Fruit fly (Drosophila melanogaster) whole organism, embryonic: ENCODE measurements around the gene Lnk.

Experiments used
- Blimp-1 ChIP-seq: fragments of 200-800 bp; sonication (Bioruptor generic); optimal IDR thresholded peaks from 3 replicates; lab custom pipeline; 2018; ENCODE audit warnings: missing biosample characterization, missing genetic modification characterization, mild to moderate bottlenecking, moderate library complexity, missing genetic modification reagents
- CG10147 ChIP-seq: fragments of 200-800 bp; sonication (Bioruptor generic); optimal IDR thresholded peaks from 2 replicates; lab custom pipeline; 2019; ENCODE audit warnings: missing biosample characterization, mild to moderate bottlenecking, missing genetic modification characterization, moderate library complexity
- CG11247 ChIP-seq: fragments of 200-800 bp; sonication (Bioruptor generic); IDR thresholded peaks from 2 replicates; pipeline ENCODE4 v1.3.6; 2022; ENCODE audit warnings: missing biosample characterization, missing genetic modification characterization
- CG1233 ChIP-seq: fragments of 200-800 bp; sonication (Bioruptor generic); optimal IDR thresholded peaks from 4 replicates; lab custom pipeline; 2018; ENCODE audit warnings: missing biosample characterization, mild to moderate bottlenecking, missing genetic modification characterization
- CG13624 ChIP-seq: fragments of 200-800 bp; sonication (Bioruptor generic); optimal IDR thresholded peaks from 2 replicates; lab custom pipeline; 2016; ENCODE audit warnings: missing biosample characterization, missing genetic modification characterization
- CG14710 ChIP-seq: fragments of 200-800 bp; sonication (Bioruptor generic); optimal IDR thresholded peaks from 3 replicates; lab custom pipeline; 2019; ENCODE audit warnings: missing biosample characterization, mild to moderate bottlenecking, missing genetic modification characterization, moderate library complexity
- CG17328 ChIP-seq: fragments of 200-800 bp; sonication (Bioruptor generic); IDR thresholded peaks from 2 replicates; pipeline ENCODE4 v1.3.6; 2022; ENCODE audit warnings: missing biosample characterization, missing genetic modification characterization
- CG2120 ChIP-seq: fragments of 200-800 bp; sonication (Bioruptor generic); optimal IDR thresholded peaks from 3 replicates; lab custom pipeline; 2016; ENCODE audit warnings: missing biosample characterization, missing genetic modification characterization
- CG2199 ChIP-seq: fragments of 200-800 bp; sonication (Bioruptor generic); IDR thresholded peaks from 3 replicates; pipeline ENCODE4 v1.3.6; 2022; ENCODE audit warnings: missing biosample characterization, missing genetic modification characterization
- CG2678 ChIP-seq: fragments of 200-800 bp; sonication (Bioruptor generic); optimal IDR thresholded peaks from 3 replicates; lab custom pipeline; 2019; ENCODE audit warnings: missing biosample characterization, mild to moderate bottlenecking, missing genetic modification characterization, moderate library complexity
- CG30020 ChIP-seq: fragments of 200-800 bp; optimal IDR thresholded peaks from 2 replicates; lab custom pipeline; 2019; ENCODE audit warnings: missing biosample characterization, mild to moderate bottlenecking, missing genetic modification characterization, moderate library complexity
- CG31388 ChIP-seq: fragments of 200-800 bp; sonication (Bioruptor generic); optimal IDR thresholded peaks from 2 replicates; lab custom pipeline; 2016; ENCODE audit warnings: missing biosample characterization, missing genetic modification characterization
- CG32532 ChIP-seq: fragments of 200-800 bp; sonication (Bioruptor generic); IDR thresholded peaks from 2 replicates; pipeline ENCODE4 v1.3.6; 2022; ENCODE audit warnings: missing biosample characterization, missing genetic modification characterization
- CG4328 ChIP-seq: fragments of 200-800 bp; sonication (Bioruptor generic); optimal IDR thresholded peaks from 3 replicates; lab custom pipeline; 2017; ENCODE audit warnings: missing biosample characterization, missing genetic modification reagents, missing genetic modification characterization
- CG4360 ChIP-seq: fragments of 200-800 bp; sonication (Bioruptor generic); IDR thresholded peaks from 2 replicates; pipeline ENCODE4 v1.3.6; 2022; ENCODE audit warnings: missing biosample characterization, missing genetic modification characterization
- CG6765 ChIP-seq: fragments of 200-800 bp; sonication (Bioruptor generic); optimal IDR thresholded peaks from 3 replicates; lab custom pipeline; 2017; ENCODE audit warnings: missing biosample characterization, mild to moderate bottlenecking, missing genetic modification characterization
- CG7372 ChIP-seq: fragments of 200-800 bp; sonication (Bioruptor generic); IDR thresholded peaks from 2 replicates; pipeline ENCODE4 v1.3.6; 2022; ENCODE audit warnings: missing biosample characterization, missing genetic modification characterization
- CG7928 ChIP-seq: fragments of 200-800 bp; sonication (Bioruptor generic); optimal IDR thresholded peaks from 2 replicates; lab custom pipeline; 2017; ENCODE audit warnings: missing biosample characterization, mild to moderate bottlenecking, missing genetic modification characterization
- Doc3 ChIP-seq: fragments of 200-800 bp; sonication (Bioruptor generic); IDR thresholded peaks from 3 replicates; pipeline ENCODE4 v1.3.6; 2022; ENCODE audit warnings: missing biosample characterization, missing genetic modification characterization; ENCODE audit not compliant: partially characterized antibody
- Elba2 ChIP-seq: fragments of 200-800 bp; sonication (Bioruptor generic); optimal IDR thresholded peaks from 3 replicates; lab custom pipeline; 2016; ENCODE audit warnings: missing biosample characterization, missing genetic modification characterization
- Ets97D ChIP-seq: fragments of 200-800 bp; sonication (Bioruptor generic); optimal IDR thresholded peaks from 3 replicates; lab custom pipeline; 2016; ENCODE audit warnings: missing biosample characterization, missing genetic modification characterization
- Lpt ChIP-seq: fragments of >200 bp; optimal IDR thresholded peaks from 2 replicates; lab custom pipeline; 2018; ENCODE audit warnings: missing biosample characterization, missing genetic modification characterization
- Med ChIP-seq: fragments of 200-800 bp; sonication (Bioruptor generic); peaks from one replicate; lab custom pipeline; 2016; ENCODE audit warnings: missing biosample characterization, missing genetic modification characterization, mild to moderate bottlenecking, inconsistent platforms, moderate library complexity
- NK7.1 ChIP-seq: fragments of 200-800 bp; sonication (Bioruptor generic); optimal IDR thresholded peaks from 3 replicates; lab custom pipeline; 2016; ENCODE audit warnings: missing biosample characterization, missing genetic modification characterization
- Rfx ChIP-seq: fragments of 200-800 bp; sonication (Bioruptor generic); IDR thresholded peaks from 2 replicates; pipeline ENCODE4 v1.3.6; 2022; ENCODE audit warnings: missing biosample characterization, missing genetic modification characterization
- Tbp ChIP-seq: fragments of >200 bp; optimal IDR thresholded peaks from 2 replicates; lab custom pipeline; 2018; ENCODE audit warnings: missing biosample characterization, missing genetic modification characterization
- Vsx1 ChIP-seq: fragments of 200-800 bp; sonication (Bioruptor generic); optimal IDR thresholded peaks from 2 replicates; lab custom pipeline; 2017; ENCODE audit warnings: missing biosample characterization, mild to moderate bottlenecking, missing genetic modification characterization, missing genetic modification reagents
- ara ChIP-seq: fragments of 200-800 bp; sonication (Bioruptor generic); IDR thresholded peaks from 2 replicates; pipeline ENCODE4 v1.3.6; 2022; ENCODE audit warnings: missing biosample characterization, missing genetic modification characterization
- bbx ChIP-seq: fragments of 200-800 bp; sonication (Bioruptor generic); IDR thresholded peaks from 2 replicates; pipeline ENCODE4 v1.3.6; 2022; ENCODE audit warnings: missing biosample characterization, missing genetic modification characterization; ENCODE audit not compliant: partially characterized antibody
- cg ChIP-seq: fragments of 200-800 bp; sonication (Bioruptor generic); optimal IDR thresholded peaks from 3 replicates; lab custom pipeline; 2019; ENCODE audit warnings: missing biosample characterization, mild to moderate bottlenecking, missing genetic modification characterization, moderate library complexity
- chinmo ChIP-seq: fragments of 200-800 bp; sonication (Bioruptor generic); IDR thresholded peaks from 4 replicates; pipeline ENCODE4 v1.3.6; 2022; ENCODE audit warnings: missing biosample characterization, missing genetic modification characterization; ENCODE audit not compliant: partially characterized antibody
- crol ChIP-seq: fragments of 200-800 bp; sonication (Bioruptor generic); IDR thresholded peaks from 2 replicates; pipeline ENCODE4 v1.3.6; 2022; ENCODE audit warnings: missing biosample characterization, missing genetic modification characterization
- dmrt99B ChIP-seq: fragments of 200-800 bp; sonication (Bioruptor generic); optimal IDR thresholded peaks from 2 replicates; lab custom pipeline; 2018; ENCODE audit warnings: missing biosample characterization, mild to moderate bottlenecking, missing genetic modification characterization, moderate library complexity
- dysf ChIP-seq: fragments of 200-800 bp; sonication (Bioruptor generic); IDR thresholded peaks from 3 replicates; pipeline ENCODE4 v1.3.6; 2022; ENCODE audit warnings: missing biosample characterization, missing genetic modification characterization
- ewg ChIP-seq: fragments of 200-800 bp; sonication (Bioruptor generic); optimal IDR thresholded peaks from 3 replicates; lab custom pipeline; 2017; ENCODE audit warnings: mild to moderate bottlenecking, missing biosample characterization, missing genetic modification reagents, missing genetic modification characterization
- fd64A ChIP-seq: fragments of 200-800 bp; sonication (Bioruptor generic); optimal IDR thresholded peaks from 3 replicates; lab custom pipeline; 2018; ENCODE audit warnings: missing biosample characterization, mild to moderate bottlenecking, missing genetic modification characterization
- gcm2 ChIP-seq: fragments of 200-800 bp; sonication (Bioruptor generic); optimal IDR thresholded peaks from 2 replicates; lab custom pipeline; 2016; ENCODE audit warnings: missing biosample characterization, missing genetic modification characterization
- gsb-n ChIP-seq: fragments of 200-800 bp; sonication (Bioruptor generic); optimal IDR thresholded peaks from 3 replicates; lab custom pipeline; 2018; ENCODE audit warnings: missing biosample characterization, mild to moderate bottlenecking, missing genetic modification characterization
- gt ChIP-seq: fragments of 200-800 bp; sonication (Bioruptor generic); IDR thresholded peaks from 2 replicates; pipeline ENCODE4 v1.3.6; 2022; ENCODE audit warnings: missing biosample characterization, missing genetic modification characterization
- hb ChIP-seq: fragments of 200-800 bp; sonication (Bioruptor generic); IDR thresholded peaks from 3 replicates; pipeline ENCODE4 v1.3.6; 2022; ENCODE audit warnings: missing biosample characterization, missing genetic modification characterization; ENCODE audit not compliant: partially characterized antibody
- jigr1 ChIP-seq: fragments of 200-800 bp; sonication (Bioruptor generic); IDR thresholded peaks from 3 replicates; pipeline ENCODE4 v1.3.6; 2022; ENCODE audit warnings: missing biosample characterization, missing genetic modification characterization
- kah ChIP-seq: fragments of 200-800 bp; sonication (Bioruptor generic); optimal IDR thresholded peaks from 2 replicates; lab custom pipeline; 2018; ENCODE audit warnings: missing biosample characterization, mild to moderate bottlenecking, missing genetic modification characterization
- kni ChIP-seq: fragments of 200-800 bp; sonication (Bioruptor generic); optimal IDR thresholded peaks from 3 replicates; lab custom pipeline; 2017; ENCODE audit warnings: mild to moderate bottlenecking, missing biosample characterization, missing genetic modification reagents, missing genetic modification characterization
- pita ChIP-seq: fragments of 200-800 bp; sonication (Bioruptor generic); optimal IDR thresholded peaks from 2 replicates; lab custom pipeline; 2017; ENCODE audit warnings: missing biosample characterization, mild to moderate bottlenecking, missing genetic modification characterization
- pros ChIP-seq: fragments of 200-800 bp; sonication (Bioruptor generic); optimal IDR thresholded peaks from 3 replicates; lab custom pipeline; 2019; ENCODE audit warnings: missing biosample characterization, mild to moderate bottlenecking, missing genetic modification characterization, moderate library complexity
- row ChIP-seq: fragments of 200-800 bp; sonication (Bioruptor generic); IDR thresholded peaks from 3 replicates; pipeline ENCODE4 v1.3.6; 2022; ENCODE audit warnings: missing biosample characterization, missing genetic modification characterization
- sens ChIP-seq: fragments of 200-800 bp; sonication (Bioruptor generic); peaks from one replicate; lab custom pipeline; 2016; ENCODE audit warnings: missing biosample characterization, missing genetic modification characterization
- unpg ChIP-seq: fragments of 200-800 bp; sonication (Bioruptor generic); optimal IDR thresholded peaks from 3 replicates; lab custom pipeline; 2018; ENCODE audit warnings: missing biosample characterization, mild to moderate bottlenecking, missing genetic modification characterization, moderate library complexity

The Lnk gene

DNA sequence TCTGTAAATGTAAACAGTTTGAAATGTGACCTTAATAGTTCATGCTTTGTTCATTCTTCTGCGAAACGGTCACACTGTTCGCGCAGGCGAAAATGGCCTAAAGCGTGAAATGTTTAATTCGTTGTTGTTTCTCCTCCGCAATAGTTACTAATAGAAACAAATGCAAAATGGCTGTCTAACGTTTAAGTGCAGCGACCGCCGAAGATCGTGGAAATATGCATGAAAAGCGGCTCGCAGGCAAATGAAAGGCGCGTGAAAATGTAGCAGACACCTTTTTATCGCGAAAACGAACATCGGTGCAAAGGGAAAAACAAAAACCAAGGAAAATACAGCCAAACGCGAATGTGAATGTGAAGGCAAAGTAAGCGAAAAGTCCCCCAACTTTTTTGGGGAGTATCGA is 6.4 kb upstream of the Lnk start, which contains the start of gene SppL (continued):
- TF ChIP-seq bbx (GFP tag; lab: Robert Waterston, UW) = peak; percentile 43; the same call in 1 of the 2 replicates
- TF ChIP-seq, all 482 proteins: peak for 33

DNA sequence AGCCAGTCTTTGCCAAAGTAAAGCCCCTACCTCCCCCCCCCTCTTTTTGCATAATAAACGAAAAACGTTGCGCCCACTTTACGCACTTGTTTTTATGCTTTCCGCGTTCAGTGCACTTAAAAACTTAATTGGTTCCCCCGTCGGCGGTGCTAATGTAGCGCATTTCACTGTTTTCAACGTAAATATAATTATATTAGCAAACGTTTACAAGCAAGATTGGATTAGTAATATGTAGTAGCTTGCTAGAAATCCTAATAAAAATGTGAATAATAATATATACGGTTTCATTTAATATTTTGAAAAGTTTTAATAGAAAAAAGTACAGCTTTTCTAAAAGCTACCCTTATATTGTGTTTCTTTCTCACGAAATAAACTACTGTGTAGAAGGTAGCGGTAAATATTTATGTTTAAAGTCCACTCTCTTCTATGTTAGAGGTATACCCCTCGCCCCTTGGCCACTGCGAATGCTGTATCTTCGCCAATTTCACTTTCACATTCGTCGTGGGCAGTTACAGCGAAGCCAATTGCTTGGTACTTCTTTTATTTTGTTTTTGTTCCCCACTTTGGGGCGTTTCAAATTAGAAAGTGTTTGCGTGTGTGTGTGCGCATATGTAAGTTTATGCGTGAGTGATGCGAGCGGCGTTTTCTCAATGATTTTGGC is 5.6 kb upstream of the Lnk start:
- TF ChIP-seq kah (no peak), Vsx1 (peak; percentile 27), Blimp-1 (peak; percentile 70), CG32532 (GFP tag; lab: Robert Waterston, UW) (no peak), Tbp (GFP tag; lab: Kevin White, UChicago) (no peak), jigr1 (no peak), gsb-n (tag; lab: Kevin White, UChicago) (peak; percentile 2), Med (peak; percentile 57), row (0 out of 3 replicates have a peak, but pooled peaks have one; percentile 11), CG2678 (tag; lab: Kevin White, UChicago) (peak; percentile 1), pita (no peak), CG4360 (GFP tag; lab: Robert Waterston, UW) (0 out of 2 replicates have a peak, but pooled peaks have one; percentile 8), gt (GFP tag; lab: Robert Waterston, UW) (no peak), CG2199 (GFP tag; lab: Robert Waterston, UW) (peak; percentile 20; the same call in 1 of the 3 replicates), CG11247 (no peak), sens (peak; percentile 55), crol (GFP tag; lab: Robert Waterston, UW) (0 out of 2 replicates have a peak, but pooled peaks have one; percentile 16), cg (GFP tag; lab: Kevin White, UChicago) (peak; percentile 7), CG30020 (tag; lab: Kevin White, UChicago) (no peak), dysf (GFP tag; lab: Robert Waterston, UW) (no peak), ara (GFP tag; lab: Robert Waterston, UW) (no peak), CG17328 (GFP tag; lab: Robert Waterston, UW) (peak; percentile 14; the same call in 1 of the 2 replicates)
- TF ChIP-seq, all 482 proteins: peak for 12

DNA sequence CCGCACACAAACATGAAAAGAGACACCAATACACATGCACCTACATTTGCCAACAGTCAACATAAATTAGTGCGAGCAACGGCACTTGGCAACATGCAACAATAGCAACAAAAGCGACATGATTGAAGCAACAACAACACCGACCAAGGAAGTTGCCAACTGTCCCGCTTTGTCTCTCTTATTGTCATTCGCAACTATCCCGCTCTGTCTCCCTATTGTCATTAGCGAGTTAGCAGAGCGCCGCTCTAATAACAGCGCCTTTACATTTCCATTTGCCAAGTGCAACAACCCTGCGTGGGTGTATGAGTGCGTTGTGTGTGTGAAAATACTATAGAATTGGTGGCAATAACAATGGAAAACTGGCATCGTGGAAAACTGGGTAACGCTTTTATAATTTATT is 4.5 kb upstream of the Lnk start:
- TF ChIP-seq dmrt99B (tag; lab: Kevin White, UChicago) = no peak
- no peak for TF ChIP-seq CG7372 (GFP tag; lab: Robert Waterston, UW)
- no peak for TF ChIP-seq CG6765 (GFP tag; lab: Kevin White, UChicago)
- TF ChIP-seq CG4328 (GFP tag; lab: Kevin White, UChicago) = no peak
- peak; percentile 99 for TF ChIP-seq Elba2
- TF ChIP-seq CG1233 (GFP tag; lab: Kevin White, UChicago) = no peak
- no peak for TF ChIP-seq dysf (GFP tag; lab: Robert Waterston, UW)
- no peak for TF ChIP-seq unpg (GFP tag; lab: Kevin White, UChicago)
- no peak for TF ChIP-seq Rfx
- peak; percentile 11 for TF ChIP-seq pros (GFP tag; lab: Kevin White, UChicago)
- TF ChIP-seq CG2120 (GFP tag; lab: Kevin White, UChicago) = no peak
- no peak for TF ChIP-seq CG31388
- TF ChIP-seq Doc3 (GFP tag; lab: Robert Waterston, UW) = no peak
- TF ChIP-seq ewg (GFP tag; lab: Kevin White, UChicago) = no peak
- no peak for TF ChIP-seq gcm2
- TF ChIP-seq CG13624 (GFP tag; lab: Kevin White, UChicago) = no peak
- TF ChIP-seq Ets97D (GFP tag; lab: Kevin White, UChicago) = no peak
- TF ChIP-seq chinmo (GFP tag; lab: Robert Waterston, UW) = 0 out of 4 replicates have a peak, but pooled peaks have one; percentile 54
- TF ChIP-seq kni = peak; percentile 80
- TF ChIP-seq hb (GFP tag; lab: Robert Waterston, UW) = no peak
- TF ChIP-seq fd64A (GFP tag; lab: Kevin White, UChicago) = no peak
- TF ChIP-seq gsb-n (tag; lab: Kevin White, UChicago) = no peak
- TF ChIP-seq Lpt (GFP tag; lab: Kevin White, UChicago) = no peak
- TF ChIP-seq CG14710 (tag; lab: Kevin White, UChicago) = no peak
- no peak for TF ChIP-seq CG10147 (GFP tag; lab: Kevin White, UChicago)
- TF ChIP-seq CG7928 = no peak
- no peak for TF ChIP-seq NK7.1 (GFP tag; lab: Kevin White, UChicago)
